Worm (Caenorhabditis elegans) whole organism, L4 larva: Measurements from ENCODE around the gene K02A6.3.

Experiments used
- F37D6.2 ChIP-seq: sonication (generic microtip); optimal IDR thresholded peaks from 2 replicates; lab custom pipeline; 2016; ENCODE audit warnings: mild to moderate bottlenecking, missing genetic modification characterization, missing compliant biosample characterization
- Y105C5A.15 ChIP-seq: fragments of 200-800 bp; sonication (Bioruptor generic); IDR thresholded peaks from 2 replicates; pipeline ENCODE4 v1.3.6; 2022; ENCODE audit warnings: missing genetic modification characterization, missing compliant biosample characterization
- ZK337.2 ChIP-seq: fragments of 200-800 bp; sonication (Bioruptor generic); IDR thresholded peaks from 2 replicates; pipeline ENCODE4 v1.3.6; 2022; ENCODE audit warnings: missing genetic modification reagents, missing genetic modification characterization, missing compliant biosample characterization
- aha-1 ChIP-seq: fragments of 150-350 bp; peaks from one replicate; lab custom pipeline; 2014; ENCODE audit warnings: missing biosample characterization, missing genetic modification characterization
- ceh-32 ChIP-seq: sonication (generic microtip); optimal IDR thresholded peaks from 2 replicates; lab custom pipeline; 2016; ENCODE audit warnings: mild to moderate bottlenecking, missing genetic modification characterization, missing compliant biosample characterization; ENCODE audit not compliant: poor library complexity
- cey-2 ChIP-seq: sonication (generic microtip); optimal IDR thresholded peaks from 3 replicates; lab custom pipeline; 2017; ENCODE audit warnings: missing genetic modification characterization, mild to moderate bottlenecking, missing compliant biosample characterization, antibody characterized with exemption, borderline replicate concordance; ENCODE audit not compliant: insufficient read depth
- ctbp-1 ChIP-seq: fragments of 200-800 bp; sonication (Bioruptor generic); IDR thresholded peaks from 2 replicates; pipeline ENCODE4 v1.3.6; 2022; ENCODE audit warnings: missing genetic modification reagents, missing genetic modification characterization, missing compliant biosample characterization
- daf-19 ChIP-seq: fragments of 200-800 bp; sonication (Bioruptor generic); conservative IDR thresholded peaks from 2 replicates; pipeline ENCODE4 v1.3.6; 2022; ENCODE audit warnings: missing genetic modification characterization, missing compliant biosample characterization
- dmd-9 ChIP-seq: fragments of 200-800 bp; sonication (Bioruptor generic); IDR thresholded peaks from 2 replicates; pipeline ENCODE4 v1.3.6; 2022; ENCODE audit warnings: missing genetic modification reagents, missing genetic modification characterization, missing compliant biosample characterization
- dve-1 ChIP-seq: sonication (generic microtip); optimal IDR thresholded peaks from 2 replicates; lab custom pipeline; 2017; ENCODE audit warnings: antibody characterized with exemption, mild to moderate bottlenecking, missing genetic modification characterization, missing compliant biosample characterization; ENCODE audit not compliant: insufficient read depth
- egl-43 ChIP-seq: fragments of 200-800 bp; sonication (Bioruptor generic); IDR thresholded peaks from 2 replicates; pipeline ENCODE4 v1.3.6; 2022; ENCODE audit warnings: missing genetic modification reagents, missing genetic modification characterization, missing compliant biosample characterization
- fkh-10 ChIP-seq: fragments of 150-350 bp; optimal IDR thresholded peaks from 2 replicates; lab custom pipeline; 2014; ENCODE audit warnings: missing biosample characterization, missing genetic modification reagents, missing genetic modification characterization
- gei-8 ChIP-seq: fragments of 200-800 bp; sonication (Bioruptor generic); optimal IDR thresholded peaks from 2 replicates; lab custom pipeline; 2018; ENCODE audit warnings: mild to moderate bottlenecking, missing genetic modification characterization, missing compliant biosample characterization
- hlh-11 ChIP-seq: fragments of 200-800 bp; sonication (Bioruptor generic); optimal IDR thresholded peaks from 2 replicates; lab custom pipeline; 2018; ENCODE audit warnings: mild to moderate bottlenecking, missing genetic modification characterization, missing compliant biosample characterization
- hlh-30 ChIP-seq: sonication (generic microtip); optimal IDR thresholded peaks from 2 replicates; lab custom pipeline; 2017; ENCODE audit warnings: antibody characterized with exemption, mild to moderate bottlenecking, missing genetic modification characterization, missing compliant biosample characterization; ENCODE audit not compliant: insufficient read depth
- hmg-1.1 ChIP-seq: fragments of 200-800 bp; sonication (Bioruptor generic); IDR thresholded peaks from 2 replicates; pipeline ENCODE4 v1.3.6; 2022; ENCODE audit warnings: missing genetic modification reagents, missing genetic modification characterization, missing compliant biosample characterization
- lim-7 ChIP-seq: fragments of 200-800 bp; sonication (Bioruptor generic); IDR thresholded peaks from 2 replicates; pipeline ENCODE4 v1.3.6; 2022; ENCODE audit warnings: missing genetic modification characterization, missing compliant biosample characterization
- lin-1 ChIP-seq: fragments of 200-800 bp; sonication (Bioruptor generic); IDR thresholded peaks from 2 replicates; pipeline ENCODE4 v1.3.6; 2022; ENCODE audit warnings: missing genetic modification reagents, missing genetic modification characterization, missing compliant biosample characterization
- lin-38 ChIP-seq: fragments of 200-800 bp; sonication (Bioruptor generic); IDR thresholded peaks from 2 replicates; pipeline ENCODE4 v1.3.6; 2022; ENCODE audit warnings: missing genetic modification reagents, missing genetic modification characterization, missing compliant biosample characterization
- lsy-2 ChIP-seq, 2 experiments: fragments of 150-350 bp in 1 of 2; sonication (generic microtip) in 1 of 2; optimal IDR thresholded peaks; 2 replicates each; lab custom pipeline; 2014 to 2017; ENCODE audit warnings: missing biosample characterization in 2 of 2, missing genetic modification characterization in 2 of 2
- madf-5 ChIP-seq, 2 experiments: fragments of 200-800 bp; sonication (Bioruptor generic); IDR thresholded peaks; 2 replicates each; pipeline ENCODE4 v1.3.6; 2022; ENCODE audit warnings: missing compliant biosample characterization in 2 of 2, missing genetic modification characterization in 2 of 2
- madf-9 ChIP-seq: fragments of 200-800 bp; sonication (Bioruptor generic); conservative IDR thresholded peaks from 2 replicates; pipeline ENCODE4 v1.3.6; 2022; ENCODE audit warnings: missing genetic modification reagents, missing genetic modification characterization, missing compliant biosample characterization
- mdl-1 ChIP-seq, 2 experiments: fragments of 150-350 bp in 1 of 2; sonication (generic microtip) in 1 of 2; optimal IDR thresholded peaks; 2 replicates each; lab custom pipeline; 2014 to 2017; ENCODE audit warnings: missing biosample characterization in 2 of 2, missing genetic modification characterization in 2 of 2
- mep-1 ChIP-seq: fragments of 150-350 bp; sonication (generic microtip); optimal IDR thresholded peaks from 3 replicates; lab custom pipeline; 2014; ENCODE audit warnings: missing biosample characterization, missing genetic modification characterization
- mes-2 ChIP-seq: sonication (generic microtip); optimal IDR thresholded peaks from 2 replicates; lab custom pipeline; 2016; ENCODE audit warnings: missing genotype, mild to moderate bottlenecking, missing genetic modification characterization, missing compliant biosample characterization; ENCODE audit not compliant: poor library complexity, severe bottlenecking
- mxl-3 ChIP-seq: fragments of 200-800 bp; sonication (Bioruptor generic); optimal IDR thresholded peaks from 2 replicates; lab custom pipeline; 2018; ENCODE audit warnings: mild to moderate bottlenecking, missing genetic modification characterization, missing compliant biosample characterization
- nhr-11 ChIP-seq: fragments of 150-350 bp; optimal IDR thresholded peaks from 2 replicates; lab custom pipeline; 2014; ENCODE audit warnings: missing biosample characterization, missing genetic modification characterization
- nhr-237 ChIP-seq: sonication (generic microtip); optimal IDR thresholded peaks from 2 replicates; lab custom pipeline; 2017; ENCODE audit warnings: missing biosample characterization, missing genetic modification characterization
- nhr-25 ChIP-seq: sonication (generic microtip); optimal IDR thresholded peaks from 2 replicates; lab custom pipeline; 2017; ENCODE audit warnings: missing genetic modification characterization, mild to moderate bottlenecking, missing compliant biosample characterization, antibody characterized with exemption, moderate library complexity, borderline replicate concordance; ENCODE audit not compliant: insufficient read depth
- nhr-28 ChIP-seq: fragments of 150-350 bp; optimal IDR thresholded peaks from 2 replicates; lab custom pipeline; 2014; ENCODE audit warnings: missing biosample characterization, missing genetic modification characterization
- nhr-41 ChIP-seq: fragments of 200-800 bp; sonication (Bioruptor generic); IDR thresholded peaks from 2 replicates; pipeline ENCODE4 v1.3.6; 2022; ENCODE audit warnings: missing genetic modification reagents, missing genetic modification characterization, missing compliant biosample characterization
- nhr-48 ChIP-seq: sonication (generic microtip); optimal IDR thresholded peaks from 2 replicates; lab custom pipeline; 2016; ENCODE audit warnings: mild to moderate bottlenecking, missing genetic modification characterization, missing compliant biosample characterization
- nhr-76 ChIP-seq: fragments of 150-350 bp; optimal IDR thresholded peaks from 2 replicates; lab custom pipeline; 2014; ENCODE audit warnings: missing biosample characterization, missing genetic modification characterization
- pha-4 ChIP-seq, 2 experiments: fragments of 150-350 bp in 1 of 2; fragments of 200-800 bp in 1 of 2; sonication (Bioruptor generic) in 1 of 2; IDR thresholded peaks in 1 of 2; optimal IDR thresholded peaks in 1 of 2; 2 replicates each; pipeline versions ENCODE4 v1.3.6 to Lab custom; 2014 to 2022; ENCODE audit warnings: missing genetic modification characterization in 2 of 2, missing genetic modification reagents in 2 of 2, missing biosample characterization in 1 of 2, missing compliant biosample characterization in 1 of 2
- php-3 ChIP-seq: fragments of 200-800 bp; sonication (Bioruptor generic); IDR thresholded peaks from 2 replicates; pipeline ENCODE4 v1.3.6; 2022; ENCODE audit warnings: missing genetic modification reagents, missing genetic modification characterization, missing compliant biosample characterization
- pqm-1 ChIP-seq: sonication (generic microtip); optimal IDR thresholded peaks from 2 replicates; lab custom pipeline; 2017; ENCODE audit warnings: missing biosample characterization, missing genetic modification characterization
- rbr-2 ChIP-seq: sonication (generic microtip); optimal IDR thresholded peaks from 2 replicates; lab custom pipeline; 2016; ENCODE audit warnings: missing genotype, missing genetic modification characterization, missing compliant biosample characterization
- saeg-2 ChIP-seq: fragments of 200-800 bp; sonication (Bioruptor generic); IDR thresholded peaks from 2 replicates; pipeline ENCODE4 v1.3.6; 2022; ENCODE audit warnings: missing genetic modification reagents, missing genetic modification characterization, missing compliant biosample characterization
- spr-1 ChIP-seq: sonication (generic microtip); optimal IDR thresholded peaks from 2 replicates; lab custom pipeline; 2016; ENCODE audit warnings: mild to moderate bottlenecking, missing genetic modification characterization, missing compliant biosample characterization
- tag-97 ChIP-seq: fragments of 200-800 bp; sonication (Bioruptor generic); IDR thresholded peaks from 2 replicates; pipeline ENCODE4 v1.3.6; 2022; ENCODE audit warnings: missing genetic modification characterization, missing compliant biosample characterization
- tra-1 ChIP-seq: fragments of 200-800 bp; sonication (Bioruptor generic); IDR thresholded peaks from 2 replicates; pipeline ENCODE4 v1.3.6; 2022; ENCODE audit warnings: missing genetic modification reagents, missing genetic modification characterization, missing compliant biosample characterization
- unc-130 ChIP-seq: sonication (generic microtip); optimal IDR thresholded peaks from 2 replicates; lab custom pipeline; 2016; ENCODE audit warnings: missing genetic modification reagents, missing genetic modification characterization, missing compliant biosample characterization
- unc-62 ChIP-seq, 3 experiments: fragments of 150-350 bp in 1 of 3; sonication (generic microtip); optimal IDR thresholded peaks in 2 of 3; peaks in 1 of 3; 1 replicate in 1 of 3; 2 replicates in 2 of 3; lab custom pipeline; 2014 to 2017; ENCODE audit warnings: missing biosample characterization in 3 of 3, missing genetic modification characterization in 3 of 3, missing genetic modification reagents in 3 of 3, missing genotype in 1 of 3
- vab-7 ChIP-seq: fragments of 200-800 bp; sonication (Bioruptor generic); IDR thresholded peaks from 2 replicates; pipeline ENCODE4 v1.3.6; 2022; ENCODE audit warnings: missing genetic modification reagents, missing genetic modification characterization, missing compliant biosample characterization
- zfp-3 ChIP-seq: fragments of 200-800 bp; sonication (Bioruptor generic); conservative IDR thresholded peaks from 2 replicates; pipeline ENCODE4 v1.3.6; 2022; ENCODE audit warnings: missing genetic modification reagents, missing genetic modification characterization, missing compliant biosample characterization
- zip-2 ChIP-seq: fragments of 150-350 bp; optimal IDR thresholded peaks from 2 replicates; lab custom pipeline; 2014; ENCODE audit warnings: missing biosample characterization, missing genetic modification characterization
- ztf-11 ChIP-seq: fragments of 150-350 bp; optimal IDR thresholded peaks from 2 replicates; lab custom pipeline; 2014; ENCODE audit warnings: missing biosample characterization, missing genetic modification characterization

K02A6.3 gene

ce11 chrX:8210999-8211398 is 20.7 kb downstream of the K02A6.3 start, which contains the start of gene cdd-1 (continued):
- TF ChIP-seq tag-97 (GFP tag; lab: Robert Waterston, UW): no peak
- peak; percentile 36 for TF ChIP-seq pqm-1 (tag; lab: Kevin White, UChicago)
- no peak for TF ChIP-seq pha-4 (GFP tag; IDR thresholded peaks at IDR 0.05; lab: Robert Waterston, UW)
- no peak for TF ChIP-seq pha-4 (tag; optimal IDR thresholded peaks at IDR 0.05; lab: Kevin White, UChicago)
- TF ChIP-seq nhr-48 (tag; lab: Kevin White, UChicago): peak; percentile 47
- peak; percentile 75 for TF ChIP-seq dve-1 (tag; lab: Kevin White, UChicago)
- TF ChIP-seq F37D6.2 (tag; lab: Kevin White, UChicago): no peak
- no peak for TF ChIP-seq spr-1 (tag; lab: Kevin White, UChicago)
- TF ChIP-seq Y105C5A.15 (GFP tag; lab: Robert Waterston, UW): no peak
- peak; percentile 97 for TF ChIP-seq php-3 (GFP tag; lab: Robert Waterston, UW)
- no peak for TF ChIP-seq ceh-32 (tag; lab: Kevin White, UChicago)
- TF ChIP-seq unc-130 (GFP tag; lab: Kevin White, UChicago): no peak
- no peak for TF ChIP-seq cey-2 (tag; lab: Kevin White, UChicago)
- TF ChIP-seq hmg-1.1: no peak
- TF ChIP-seq nhr-41: 0 out of 2 replicates have a peak, but pooled peaks have one; percentile 6
- peak; percentile 53 for TF ChIP-seq nhr-28 (tag; lab: Kevin White, UChicago)
- TF ChIP-seq daf-19 (GFP tag; lab: Robert Waterston, UW): no peak
- TF ChIP-seq vab-7 (GFP tag; lab: Robert Waterston, UW): no peak
- no peak for TF ChIP-seq nhr-25 (tag; lab: Kevin White, UChicago)
- peak; percentile 73 for TF ChIP-seq mxl-3
- TF ChIP-seq dmd-9: no peak
- TF ChIP-seq nhr-237 (tag; lab: Kevin White, UChicago): no peak
- peak; percentile 28 for TF ChIP-seq gei-8 (GFP tag; lab: Kevin White, UChicago)
- no peak for TF ChIP-seq lim-7 (GFP tag; lab: Robert Waterston, UW)
- no peak for TF ChIP-seq fkh-10 (GFP tag; lab: Kevin White, UChicago)
- TF ChIP-seq hlh-30 (tag; lab: Kevin White, UChicago): peak; percentile 64
- TF ChIP-seq zfp-3 (GFP tag; lab: Robert Waterston, UW): no peak
- no peak for TF ChIP-seq zip-2 (tag; lab: Kevin White, UChicago)
- no peak for TF ChIP-seq saeg-2 (GFP tag; lab: Robert Waterston, UW)
- no peak for TF ChIP-seq ztf-11
- no peak for TF ChIP-seq madf-9 (GFP tag; lab: Robert Waterston, UW)
- TF ChIP-seq mdl-1 (tag; optimal IDR thresholded peaks at IDR 0.05; lab: Kevin White, UChicago): peak in 1 of 2 experiments; percentile 67
- peak; percentile 61; the same call in 1 of the 2 replicates for TF ChIP-seq lin-1
- TF ChIP-seq mep-1: peak; percentile 54

- TF ChIP-seq mes-2 (tag; lab: Kevin White, UChicago) (peak; percentile 1), tra-1 (GFP tag; lab: Robert Waterston, UW) (no peak), mep-1 (peak; percentile 60), madf-5 (GFP tag; IDR thresholded peaks at IDR 0.05; lab: Robert Waterston, UW) (no peak), ZK337.2 (GFP tag; lab: Robert Waterston, UW) (no peak), egl-43 (GFP tag; lab: Robert Waterston, UW) (no peak), mdl-1 (tag; optimal IDR thresholded peaks at IDR 0.05; lab: Kevin White, UChicago) (peak in 1 of 2 experiments; percentile 74), pha-4 (GFP tag; IDR thresholded peaks at IDR 0.05; lab: Robert Waterston, UW) (no peak), pha-4 (tag; optimal IDR thresholded peaks at IDR 0.05; lab: Kevin White, UChicago) (no peak), unc-62 (GFP tag; optimal IDR thresholded peaks at IDR 0.05 in 1 of 2; lab: Kevin White, UChicago) (no peak), unc-62 (tag; optimal IDR thresholded peaks at IDR 0.05; lab: Kevin White, UChicago) (no peak), daf-19 (GFP tag; lab: Robert Waterston, UW) (no peak), hlh-11 (tag; lab: Kevin White, UChicago) (peak; percentile 30), F37D6.2 (tag; lab: Kevin White, UChicago) (peak; percentile 24), hmg-1.1 (peak; percentile 74), aha-1 (peak; percentile 12), lin-1 (no peak), nhr-11 (tag; lab: Kevin White, UChicago) (peak; percentile 39), lsy-2 (tag; optimal IDR thresholded peaks at IDR 0.05; lab: Kevin White, UChicago) (peak in 1 of 2 experiments; percentile 70), fkh-10 (GFP tag; lab: Kevin White, UChicago) (peak; percentile 60), ctbp-1 (peak; percentile 68; the same call in 1 of the 2 replicates), lin-38 (GFP tag; lab: Robert Waterston, UW) (no peak), nhr-76 (no peak), rbr-2 (tag; lab: Kevin White, UChicago) (peak; percentile 55)
Observed at ce11 chrX:8205919-8206318, 25.8 kb downstream of the K02A6.3 start.
